Worm (Caenorhabditis elegans) whole organism, L1 larva: ENCODE measurements around the gene pals-21.
A peak's percentile ranks its signal among the peaks of the same experiment; 100 is the strongest.

Source experiments
- C04F5.9 ChIP-seq: sonication (generic microtip); optimal IDR thresholded peaks from 2 replicates; lab custom pipeline; 2016; ENCODE audit warnings: missing genetic modification characterization, missing compliant biosample characterization
- C34B4.2 ChIP-seq: sonication (generic microtip); optimal IDR thresholded peaks from 2 replicates; lab custom pipeline; 2017; ENCODE audit warnings: mild to moderate bottlenecking, missing genetic modification characterization, missing compliant biosample characterization
- ceh-8 ChIP-seq: fragments of 200-800 bp; sonication (Bioruptor generic); optimal IDR thresholded peaks from 2 replicates; lab custom pipeline; 2018; ENCODE audit warnings: mild to moderate bottlenecking, missing genetic modification characterization, moderate library complexity, missing compliant biosample characterization
- ceh-82 ChIP-seq, 3 experiments: fragments of 150-350 bp in 1 of 3; sonication (generic microtip) in 2 of 3; optimal IDR thresholded peaks; 2 replicates each; lab custom pipeline; 2014 to 2017; ENCODE audit warnings: missing biosample characterization in 3 of 3, missing genetic modification characterization in 3 of 3
- ceh-88 ChIP-seq: fragments of 200-800 bp; sonication (Bioruptor generic); IDR thresholded peaks from 2 replicates; pipeline ENCODE4 v1.3.6; 2022; ENCODE audit warnings: missing genetic modification characterization, missing compliant biosample characterization
- ceh-90 ChIP-seq: sonication (generic microtip); optimal IDR thresholded peaks from 2 replicates; lab custom pipeline; 2016; ENCODE audit warnings: missing genetic modification characterization, missing compliant biosample characterization
- egl-27 ChIP-seq, 2 experiments: fragments of 150-350 bp in 1 of 2; sonication (generic microtip); optimal IDR thresholded peaks; 3 replicates each; lab custom pipeline; 2017 to 2018; ENCODE audit warnings: missing biosample characterization in 2 of 2, missing genetic modification characterization in 2 of 2, missing genetic modification reagents in 2 of 2
- elt-2 ChIP-seq: sonication (generic microtip); optimal IDR thresholded peaks from 2 replicates; lab custom pipeline; 2016; ENCODE audit warnings: missing genetic modification characterization, mild to moderate bottlenecking, inconsistent platforms, missing compliant biosample characterization, missing genetic modification reagents
- elt-3 ChIP-seq, 6 experiments: fragments of 150-350 bp in 1 of 6; sonication (generic microtip); optimal IDR thresholded peaks; 2 replicates each; lab custom pipeline; 2017 to 2018; ENCODE audit warnings: missing biosample characterization in 6 of 6, missing genetic modification characterization in 6 of 6, inconsistent platforms in 1 of 6
- ets-5 ChIP-seq: fragments of 200-800 bp; sonication (Bioruptor generic); IDR thresholded peaks from 2 replicates; pipeline ENCODE4 v1.3.6; 2022; ENCODE audit warnings: missing genetic modification characterization, missing compliant biosample characterization
- fkh-8 ChIP-seq: sonication (generic microtip); optimal IDR thresholded peaks from 2 replicates; lab custom pipeline; 2016; ENCODE audit warnings: mild to moderate bottlenecking, missing genetic modification characterization, missing compliant biosample characterization
- hpl-2 ChIP-seq: fragments of 150-350 bp; optimal IDR thresholded peaks from 2 replicates; lab custom pipeline; 2014; ENCODE audit warnings: missing biosample characterization, missing genetic modification reagents, missing genetic modification characterization
- isw-1 ChIP-seq: fragments of 200-800 bp; sonication (Bioruptor generic); IDR thresholded peaks from 2 replicates; pipeline ENCODE4 v1.3.6; 2022; ENCODE audit warnings: missing genetic modification characterization, missing compliant biosample characterization
- lin-14 ChIP-seq: fragments of 200-800 bp; sonication (Bioruptor generic); optimal IDR thresholded peaks from 2 replicates; lab custom pipeline; 2018; ENCODE audit warnings: mild to moderate bottlenecking, missing genetic modification characterization, moderate library complexity, missing compliant biosample characterization
- lin-35 ChIP-seq, 2 experiments: fragments of 150-350 bp; optimal IDR thresholded peaks; 2 replicates each; lab custom pipeline; 2014; ENCODE audit warnings: missing biosample characterization in 2 of 2, missing genetic modification characterization in 2 of 2, missing genetic modification reagents in 2 of 2
- mef-2 ChIP-seq: fragments of 150-350 bp; optimal IDR thresholded peaks from 2 replicates; lab custom pipeline; 2014; ENCODE audit warnings: missing biosample characterization, missing genetic modification characterization
- nhr-12 ChIP-seq: sonication (generic microtip); optimal IDR thresholded peaks from 2 replicates; lab custom pipeline; 2017; ENCODE audit warnings: missing biosample characterization, missing genetic modification characterization
- nhr-71 ChIP-seq: sonication (generic microtip); optimal IDR thresholded peaks from 2 replicates; lab custom pipeline; 2016; ENCODE audit warnings: mild to moderate bottlenecking, missing genetic modification characterization, moderate library complexity, missing compliant biosample characterization
- nhr-77 ChIP-seq: fragments of 150-350 bp; optimal IDR thresholded peaks from 2 replicates; lab custom pipeline; 2014; ENCODE audit warnings: missing biosample characterization, missing genetic modification characterization
- sox-4 ChIP-seq: sonication (generic microtip); optimal IDR thresholded peaks from 2 replicates; lab custom pipeline; 2016; ENCODE audit warnings: missing genetic modification characterization, missing compliant biosample characterization
- tlp-1 ChIP-seq: fragments of 150-350 bp; optimal IDR thresholded peaks from 2 replicates; lab custom pipeline; 2014; ENCODE audit warnings: missing biosample characterization, missing genetic modification characterization
- zag-1 ChIP-seq: fragments of 150-350 bp; optimal IDR thresholded peaks from 2 replicates; lab custom pipeline; 2014; ENCODE audit warnings: missing biosample characterization, missing genetic modification characterization

Gene pals-21

ce11 chrIII:1413890-1414613 is 33.6 kb upstream of the pals-21 start, which contains the start of gene Y82E9BR.14:
Y82E9BR.14 (minus strand) TSS chrIII:1414116.
- TF ChIP-seq mef-2 (tag; lab: Kevin White, UChicago) (no peak), lin-14 (GFP tag; lab: Kevin White, UChicago) (no peak), sox-4 (tag; lab: Kevin White, UChicago) (no peak), ceh-90 (tag; lab: Kevin White, UChicago) (no peak), isw-1 (GFP tag; lab: Robert Waterston, UW) (no peak), nhr-71 (tag; lab: Kevin White, UChicago) (no peak), C04F5.9 (no peak), nhr-77 (tag; lab: Kevin White, UChicago) (no peak)

- TF ChIP-seq ceh-88 (GFP tag; lab: Robert Waterston, UW) (no peak), nhr-77 (tag; lab: Kevin White, UChicago) (no peak), lin-35 (GFP tag; optimal IDR thresholded peaks at IDR 0.05; lab: Kevin White, UChicago) (no peak), ets-5 (GFP tag; lab: Robert Waterston, UW) (no peak), ceh-82 (tag; optimal IDR thresholded peaks at IDR 0.05; lab: Kevin White, UChicago) (no peak), hpl-2 (no peak)
These were observed 32.8 kb upstream of the pals-21 start for ce11 chrIII:1413125-1413837.

- TF ChIP-seq nhr-12 (tag; lab: Kevin White, UChicago) (no peak), elt-3 (tag; optimal IDR thresholded peaks at IDR 0.05; lab: Kevin White, UChicago) (no peak), elt-2 (tag; lab: Kevin White, UChicago) (no peak), sox-4 (tag; lab: Kevin White, UChicago) (no peak), isw-1 (GFP tag; lab: Robert Waterston, UW) (no peak)
These were observed 28.7 kb upstream of the pals-21 start, which contains the start of gene Y82E9BR.22 for ce11 chrIII:1409139-1409538. Y82E9BR.22 (minus strand) TSS chrIII:1409239.

ce11 chrIII:1403108-1403507 is 22.7 kb upstream of the pals-21 start, which contains the start of gene pals-18:
pals-18 (plus strand) TSS chrIII:1403408.
- no peak for TF ChIP-seq fkh-8 (tag; lab: Kevin White, UChicago)

ce11 chrIII:1401497-1401990 is 21.1 kb upstream of the pals-21 start, which contains the start of gene pals-19:
pals-19 (plus strand) TSS chrIII:1401940.
- peak; percentile 78 for TF ChIP-seq elt-2 (tag; lab: Kevin White, UChicago)
- no peak for TF ChIP-seq ceh-8
- peak in 1 of 2 experiments; percentile 9 for TF ChIP-seq lin-35 (GFP tag; optimal IDR thresholded peaks at IDR 0.05; lab: Kevin White, UChicago)

DNA sequence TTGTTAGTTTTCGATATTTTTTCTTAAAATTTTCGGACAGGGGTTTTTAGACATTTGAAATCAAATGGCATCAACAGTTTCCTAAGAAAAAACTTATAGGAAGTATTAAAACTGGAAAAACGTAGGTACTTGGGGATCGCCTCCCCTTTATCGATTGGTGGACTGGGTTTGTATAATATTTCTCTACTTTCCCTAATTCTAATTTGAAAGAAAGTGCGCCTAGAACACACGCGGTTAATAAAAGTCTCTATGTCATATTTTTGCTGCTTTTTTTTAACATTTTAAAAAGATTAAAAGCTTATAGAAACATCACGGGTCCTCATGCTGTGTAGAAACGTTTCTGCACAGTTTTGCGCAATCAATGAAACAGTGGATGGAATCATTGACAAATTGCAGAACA is 19.2 kb upstream of the pals-21 start, which contains the start of gene pals-16:
Gene pals-16, plus strand, starts transcription at position 301 of the 400 bp plus-strand sequence.
- TF ChIP-seq C34B4.2 (tag; lab: Kevin White, UChicago): no peak
- no peak for TF ChIP-seq egl-27 (tag; optimal IDR thresholded peaks at IDR 0.05; lab: Kevin White, UChicago)
- TF ChIP-seq, all 84 proteins: peak for 0

DNA sequence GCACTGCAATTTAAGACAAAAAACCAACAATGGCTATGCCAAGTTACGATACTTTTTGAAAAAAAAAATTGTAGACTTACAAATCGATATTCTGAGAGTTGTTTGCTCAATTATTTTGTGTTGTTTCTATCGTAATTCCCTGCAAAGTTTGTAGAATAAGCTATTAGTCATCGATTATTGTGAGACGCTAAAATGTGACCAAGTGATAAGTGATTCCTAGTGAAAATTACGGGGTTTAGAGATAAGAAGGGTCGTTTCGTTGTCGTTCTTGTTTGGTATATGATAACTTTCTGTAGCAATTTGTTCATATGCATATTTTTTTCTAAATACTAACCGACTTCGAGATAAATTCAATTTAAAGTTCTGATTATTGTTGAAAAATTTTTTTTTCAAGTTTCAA is 17.7 kb upstream of the pals-21 start:
- TF ChIP-seq tlp-1 (tag; lab: Kevin White, UChicago): no peak
- peak; percentile 86 for TF ChIP-seq elt-2 (tag; lab: Kevin White, UChicago)

ce11 chrIII:1395355-1395754 is 14.9 kb upstream of the pals-21 start:
- no peak for TF ChIP-seq zag-1
- peak; percentile 17 for TF ChIP-seq elt-2 (tag; lab: Kevin White, UChicago)
